Worm (Caenorhabditis elegans): ENCODE measurements around the gene T08G5.3.

T08G5.3 gene

ce11 chrV:14002402-14002801 lies 24.9 kb downstream of the T08G5.3 start (continued):
- no peak for TF ChIP-seq lsy-2 (tag; optimal IDR thresholded peaks at IDR 0.05)
- TF ChIP-seq R02D3.7 (tag; optimal IDR thresholded peaks at IDR 0.05), result no peak
- peak; percentile 28 for TF ChIP-seq fos-1 (tag; optimal IDR thresholded peaks at IDR 0.05)
- no peak for TF ChIP-seq mab-5 (tag; optimal IDR thresholded peaks at IDR 0.05)
- no peak for TF ChIP-seq egl-27 (tag; optimal IDR thresholded peaks at IDR 0.05)

DNA sequence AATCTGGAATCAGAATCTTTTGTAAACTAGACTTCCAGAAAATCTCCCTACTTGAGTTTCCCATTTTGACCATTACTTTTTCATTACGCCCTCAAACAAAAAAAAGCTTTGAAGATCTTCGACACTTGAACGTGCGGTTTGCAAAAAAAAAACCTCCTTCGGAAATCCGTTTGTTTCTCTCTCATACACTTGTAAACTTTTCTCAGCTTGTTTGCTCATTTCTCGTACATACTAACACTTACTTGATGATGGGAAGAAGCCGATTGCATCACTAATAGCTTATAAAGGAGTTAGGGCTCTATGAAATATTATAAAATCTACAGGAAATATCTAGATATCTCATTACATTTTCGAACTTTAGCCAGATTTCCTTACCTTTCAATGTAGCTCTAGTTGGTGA lies 25.4 kb downstream of the T08G5.3 start:
- TF ChIP-seq sem-4 (tag; optimal IDR thresholded peaks at IDR 0.05) (peak; percentile 26), dmd-4 (tag; optimal IDR thresholded peaks at IDR 0.05) (no peak), nhr-10 (tag; optimal IDR thresholded peaks at IDR 0.05) (no peak)

- TF ChIP-seq nhr-21 (tag; optimal IDR thresholded peaks at IDR 0.05), result peak; percentile 59
- TF ChIP-seq unc-39 (tag; optimal IDR thresholded peaks at IDR 0.05), result no peak
- no peak for TF ChIP-seq nhr-12 (tag; optimal IDR thresholded peaks at IDR 0.05)
Measured at ce11 chrV:13993478-13993877, 33.8 kb downstream of the T08G5.3 start.

DNA sequence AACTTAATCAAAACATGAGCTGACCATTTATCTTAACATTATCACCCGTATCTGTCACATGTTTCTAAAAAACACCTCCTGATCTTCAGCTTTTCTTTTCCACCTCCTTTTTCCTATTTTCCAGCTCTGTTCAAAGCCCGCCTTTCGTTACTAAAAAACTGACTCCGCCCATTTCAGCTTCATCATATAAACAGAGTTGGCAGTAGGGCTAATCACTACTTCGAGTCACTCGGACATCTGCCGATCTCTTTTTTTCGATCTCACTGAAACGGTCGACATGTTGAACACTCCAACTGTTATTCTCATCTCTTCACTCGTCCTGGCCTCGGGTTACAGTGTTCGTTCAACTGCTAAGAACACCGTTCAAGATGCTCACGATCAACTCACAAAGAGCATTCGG lies 34.8 kb downstream of the T08G5.3 start, which contains the start of gene droe-4:
TSS of gene droe-4 (plus strand) at position 172 of the 400 bp plus-strand sequence.
- TF ChIP-seq ZK546.5 (tag; optimal IDR thresholded peaks at IDR 0.05) (no peak), peb-1 (tag; optimal IDR thresholded peaks at IDR 0.05) (no peak), nhr-129 (tag; optimal IDR thresholded peaks at IDR 0.05) (no peak), nhr-6 (tag; optimal IDR thresholded peaks at IDR 0.05) (no peak), egl-27 (tag; optimal IDR thresholded peaks at IDR 0.05) (no peak), R02D3.7 (tag; optimal IDR thresholded peaks at IDR 0.05) (no peak), F13H6.1 (tag; optimal IDR thresholded peaks at IDR 0.05) (no peak), nhr-10 (tag; optimal IDR thresholded peaks at IDR 0.05) (no peak), zag-1 (tag; optimal IDR thresholded peaks at IDR 0.05) (no peak), crh-2 (tag; optimal IDR thresholded peaks at IDR 0.05) (no peak), dmd-4 (tag; optimal IDR thresholded peaks at IDR 0.05) (no peak), lin-11 (tag; optimal IDR thresholded peaks at IDR 0.05) (no peak), lin-39 (tag; optimal IDR thresholded peaks at IDR 0.05) (no peak), sem-4 (tag; optimal IDR thresholded peaks at IDR 0.05) (no peak), ztf-11 (tag; optimal IDR thresholded peaks at IDR 0.05) (no peak), ceh-82 (tag; optimal IDR thresholded peaks at IDR 0.05) (no peak), ama-1 (optimal IDR thresholded peaks at IDR 0.05) (no peak), elt-1 (tag; optimal IDR thresholded peaks at IDR 0.05) (no peak)

DNA sequence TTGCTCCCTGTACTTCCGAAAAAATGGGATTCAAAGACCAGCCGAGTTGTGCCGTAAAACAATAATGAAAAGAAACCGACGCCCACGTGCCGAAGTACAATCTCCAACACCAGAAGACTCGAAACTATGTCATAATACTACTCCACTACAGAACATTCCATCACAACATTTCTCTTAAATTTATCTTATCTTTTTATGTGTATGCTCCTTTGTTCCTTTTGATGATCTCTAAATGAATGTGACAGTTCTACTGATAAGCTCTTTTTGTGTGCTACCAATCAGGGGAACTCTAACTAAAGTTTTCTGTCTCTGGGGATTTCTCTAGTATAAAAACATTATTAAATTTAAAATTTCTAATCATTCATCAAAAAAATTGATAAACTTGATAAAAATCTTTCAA lies 40.5 kb downstream of the T08G5.3 start:
- peak; percentile 71 for TF ChIP-seq fos-1 (tag; optimal IDR thresholded peaks at IDR 0.05)
- no peak for TF ChIP-seq alr-1 (tag; optimal IDR thresholded peaks at IDR 0.05)
- TF ChIP-seq crh-2 (tag; optimal IDR thresholded peaks at IDR 0.05), result peak; percentile 32

- TF ChIP-seq sma-3 (GFP tag; optimal IDR thresholded peaks at IDR 0.05) (no peak), unc-39 (tag; optimal IDR thresholded peaks at IDR 0.05) (no peak), nhr-10 (tag; optimal IDR thresholded peaks at IDR 0.05) (no peak), peb-1 (tag; optimal IDR thresholded peaks at IDR 0.05) (no peak), sem-4 (tag; optimal IDR thresholded peaks at IDR 0.05) (no peak), nhr-6 (tag; optimal IDR thresholded peaks at IDR 0.05) (no peak), aly-2 (tag; optimal IDR thresholded peaks at IDR 0.05) (no peak), blmp-1 (tag; optimal IDR thresholded peaks at IDR 0.05; ENCODE audit: insufficient read depth) (no peak)
Measured at ce11 chrV:13984828-13985227, 42.5 kb downstream of the T08G5.3 start, which contains the start of gene end-1. Gene end-1, plus strand, starts transcription at chrV:13985128.

DNA sequence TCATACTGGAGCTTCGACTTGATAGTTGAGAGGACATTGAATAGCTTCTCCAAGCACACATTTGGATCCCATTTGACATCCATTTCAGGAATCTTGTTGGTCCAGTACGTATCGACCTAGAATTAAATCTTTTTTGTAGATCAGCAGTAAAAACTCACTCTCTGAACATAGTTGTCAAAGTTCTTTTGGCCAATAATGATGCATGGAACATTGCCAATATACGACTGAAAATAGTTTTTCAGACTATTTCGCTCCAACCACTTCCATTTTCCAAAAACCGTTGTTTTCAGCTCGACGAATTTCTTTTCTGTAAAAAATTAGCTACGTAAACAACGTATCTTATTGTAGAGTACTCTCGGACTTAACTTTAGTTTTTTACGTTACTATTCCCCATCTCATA lies 45.6 kb downstream of the T08G5.3 start:
- TF ChIP-seq ZK546.5 (tag; optimal IDR thresholded peaks at IDR 0.05) (no peak), crh-2 (tag; optimal IDR thresholded peaks at IDR 0.05) (no peak), alr-1 (tag; optimal IDR thresholded peaks at IDR 0.05) (no peak), R02D3.7 (tag; optimal IDR thresholded peaks at IDR 0.05) (no peak), sma-3 (GFP tag; optimal IDR thresholded peaks at IDR 0.05) (no peak), ztf-4 (tag; optimal IDR thresholded peaks at IDR 0.05) (no peak), gmeb-1 (tag; optimal IDR thresholded peaks at IDR 0.05) (no peak), ceh-82 (tag; optimal IDR thresholded peaks at IDR 0.05) (no peak), nhr-237 (tag; optimal IDR thresholded peaks at IDR 0.05) (no peak), mab-5 (tag; optimal IDR thresholded peaks at IDR 0.05) (no peak), nhr-77 (tag; optimal IDR thresholded peaks at IDR 0.05) (no peak), dmd-4 (tag; optimal IDR thresholded peaks at IDR 0.05) (no peak), egl-27 (tag; optimal IDR thresholded peaks at IDR 0.05) (no peak), elt-1 (tag; optimal IDR thresholded peaks at IDR 0.05) (no peak), unc-62 (GFP tag; optimal IDR thresholded peaks at IDR 0.05) (no peak), aly-2 (tag; optimal IDR thresholded peaks at IDR 0.05) (no peak), lin-11 (tag; optimal IDR thresholded peaks at IDR 0.05) (no peak), C34F6.9 (tag; optimal IDR thresholded peaks at IDR 0.05) (no peak), snpc-4 (tag; optimal IDR thresholded peaks at IDR 0.05) (no peak)

Data from whole organism, L2 larva.